Worm (Caenorhabditis elegans) whole organism, L4 larva: ENCODE measurements around the gene nas-8.

ENCODE experiments used
- D1046.2 ChIP-seq: fragments of 200-800 bp; sonication (Bioruptor generic); IDR thresholded peaks from 2 replicates; pipeline ENCODE4 v1.3.6; 2022; ENCODE audit warnings: missing genetic modification characterization, missing compliant biosample characterization
- F37D6.2 ChIP-seq: sonication (generic microtip); optimal IDR thresholded peaks from 2 replicates; lab custom pipeline; 2016; ENCODE audit warnings: mild to moderate bottlenecking, missing genetic modification characterization, missing compliant biosample characterization
- F44E2.7 ChIP-seq: fragments of 200-800 bp; sonication (Bioruptor generic); IDR thresholded peaks from 2 replicates; pipeline ENCODE4 v2.1.2; 2022; ENCODE audit warnings: missing genetic modification characterization, missing compliant biosample characterization
- T26A8.4 ChIP-seq: fragments of 200-800 bp; sonication (Bioruptor generic); IDR thresholded peaks from 2 replicates; pipeline ENCODE4 v1.3.6; 2022; ENCODE audit warnings: missing genetic modification characterization, missing compliant biosample characterization
- Y48G9A.11 ChIP-seq: fragments of 200-800 bp; sonication (Bioruptor generic); IDR thresholded peaks from 2 replicates; pipeline ENCODE4 v1.3.6; 2022; ENCODE audit warnings: missing genetic modification reagents, missing genetic modification characterization, missing compliant biosample characterization
- Y75B8A.6 ChIP-seq: fragments of 200-800 bp; sonication (Bioruptor generic); IDR thresholded peaks from 2 replicates; pipeline ENCODE4 v1.3.6; 2022; ENCODE audit warnings: missing genetic modification reagents, missing genetic modification characterization, missing compliant biosample characterization
- aha-1 ChIP-seq: fragments of 150-350 bp; peaks from one replicate; lab custom pipeline; 2014; ENCODE audit warnings: missing biosample characterization, missing genetic modification characterization
- ama-1 ChIP-seq: fragments of 150-350 bp; optimal IDR thresholded peaks from 2 replicates; lab custom pipeline; 2014; ENCODE audit warnings: inconsistent platforms, mixed read lengths
- attf-4 ChIP-seq: sonication (generic microtip); optimal IDR thresholded peaks from 3 replicates; lab custom pipeline; 2017; ENCODE audit warnings: missing biosample characterization, missing genetic modification characterization
- ceh-28 ChIP-seq: fragments of 150-350 bp; optimal IDR thresholded peaks from 2 replicates; lab custom pipeline; 2014; ENCODE audit warnings: missing biosample characterization, missing genetic modification reagents, missing genetic modification characterization
- ceh-32 ChIP-seq: sonication (generic microtip); optimal IDR thresholded peaks from 2 replicates; lab custom pipeline; 2016; ENCODE audit warnings: mild to moderate bottlenecking, missing genetic modification characterization, missing compliant biosample characterization; ENCODE audit not compliant: poor library complexity
- cey-2 ChIP-seq: sonication (generic microtip); optimal IDR thresholded peaks from 3 replicates; lab custom pipeline; 2017; ENCODE audit warnings: missing genetic modification characterization, mild to moderate bottlenecking, missing compliant biosample characterization, antibody characterized with exemption, borderline replicate concordance; ENCODE audit not compliant: insufficient read depth
- daf-16 ChIP-seq, 3 experiments: sonication (generic microtip); optimal IDR thresholded peaks; 2 replicates each; lab custom pipeline; 2016 to 2017; ENCODE audit warnings: missing genetic modification characterization in 3 of 3, missing genetic modification reagents in 3 of 3, mild to moderate bottlenecking in 2 of 3, missing compliant biosample characterization in 2 of 3, missing biosample characterization in 1 of 3, moderate library complexity in 1 of 3
- daf-19 ChIP-seq: fragments of 200-800 bp; sonication (Bioruptor generic); conservative IDR thresholded peaks from 2 replicates; pipeline ENCODE4 v1.3.6; 2022; ENCODE audit warnings: missing genetic modification characterization, missing compliant biosample characterization
- dmd-6 ChIP-seq: fragments of 200-800 bp; sonication (Bioruptor generic); IDR thresholded peaks from 2 replicates; pipeline ENCODE4 v1.3.6; 2022; ENCODE audit warnings: missing genetic modification reagents, missing genetic modification characterization, missing compliant biosample characterization
- dmd-9 ChIP-seq: fragments of 200-800 bp; sonication (Bioruptor generic); IDR thresholded peaks from 2 replicates; pipeline ENCODE4 v1.3.6; 2022; ENCODE audit warnings: missing genetic modification reagents, missing genetic modification characterization, missing compliant biosample characterization
- dpl-1 ChIP-seq: fragments of 150-350 bp; optimal IDR thresholded peaks from 2 replicates; lab custom pipeline; 2014; ENCODE audit warnings: missing biosample characterization, missing genetic modification reagents, missing genetic modification characterization
- dve-1 ChIP-seq: sonication (generic microtip); optimal IDR thresholded peaks from 2 replicates; lab custom pipeline; 2017; ENCODE audit warnings: antibody characterized with exemption, mild to moderate bottlenecking, missing genetic modification characterization, missing compliant biosample characterization; ENCODE audit not compliant: insufficient read depth
- fkh-10 ChIP-seq: fragments of 150-350 bp; optimal IDR thresholded peaks from 2 replicates; lab custom pipeline; 2014; ENCODE audit warnings: missing biosample characterization, missing genetic modification reagents, missing genetic modification characterization
- hif-1 ChIP-seq, 2 experiments: sonication (generic microtip); optimal IDR thresholded peaks; 2 replicates each; lab custom pipeline; 2016 to 2017; ENCODE audit warnings: missing compliant biosample characterization in 2 of 2, missing genetic modification characterization in 2 of 2, missing genetic modification reagents in 2 of 2, missing genotype in 2 of 2, mild to moderate bottlenecking in 1 of 2
- hlh-30 ChIP-seq: sonication (generic microtip); optimal IDR thresholded peaks from 2 replicates; lab custom pipeline; 2017; ENCODE audit warnings: antibody characterized with exemption, mild to moderate bottlenecking, missing genetic modification characterization, missing compliant biosample characterization; ENCODE audit not compliant: insufficient read depth
- jun-1 ChIP-seq: fragments of 150-350 bp; optimal IDR thresholded peaks from 2 replicates; lab custom pipeline; 2014; ENCODE audit warnings: missing biosample characterization, missing genetic modification reagents, missing genetic modification characterization
- lin-29 ChIP-seq: fragments of 200-800 bp; sonication (Bioruptor generic); IDR thresholded peaks from 2 replicates; pipeline ENCODE4 v1.3.6; 2022; ENCODE audit warnings: missing genetic modification reagents, missing genetic modification characterization, missing compliant biosample characterization
- lsy-2 ChIP-seq, 2 experiments: fragments of 150-350 bp in 1 of 2; sonication (generic microtip) in 1 of 2; optimal IDR thresholded peaks; 2 replicates each; lab custom pipeline; 2014 to 2017; ENCODE audit warnings: missing biosample characterization in 2 of 2, missing genetic modification characterization in 2 of 2
- madf-5 ChIP-seq, 2 experiments: fragments of 200-800 bp; sonication (Bioruptor generic); IDR thresholded peaks; 2 replicates each; pipeline ENCODE4 v1.3.6; 2022; ENCODE audit warnings: missing compliant biosample characterization in 2 of 2, missing genetic modification characterization in 2 of 2
- madf-9 ChIP-seq: fragments of 200-800 bp; sonication (Bioruptor generic); conservative IDR thresholded peaks from 2 replicates; pipeline ENCODE4 v1.3.6; 2022; ENCODE audit warnings: missing genetic modification reagents, missing genetic modification characterization, missing compliant biosample characterization
- mes-2 ChIP-seq: sonication (generic microtip); optimal IDR thresholded peaks from 2 replicates; lab custom pipeline; 2016; ENCODE audit warnings: missing genotype, mild to moderate bottlenecking, missing genetic modification characterization, missing compliant biosample characterization; ENCODE audit not compliant: poor library complexity, severe bottlenecking
- mxl-3 ChIP-seq: fragments of 200-800 bp; sonication (Bioruptor generic); optimal IDR thresholded peaks from 2 replicates; lab custom pipeline; 2018; ENCODE audit warnings: mild to moderate bottlenecking, missing genetic modification characterization, missing compliant biosample characterization
- nhr-28 ChIP-seq: fragments of 150-350 bp; optimal IDR thresholded peaks from 2 replicates; lab custom pipeline; 2014; ENCODE audit warnings: missing biosample characterization, missing genetic modification characterization
- nhr-41 ChIP-seq: fragments of 200-800 bp; sonication (Bioruptor generic); IDR thresholded peaks from 2 replicates; pipeline ENCODE4 v1.3.6; 2022; ENCODE audit warnings: missing genetic modification reagents, missing genetic modification characterization, missing compliant biosample characterization
- rbr-2 ChIP-seq: sonication (generic microtip); optimal IDR thresholded peaks from 2 replicates; lab custom pipeline; 2016; ENCODE audit warnings: missing genotype, missing genetic modification characterization, missing compliant biosample characterization
- set-16 ChIP-seq: fragments of 200-800 bp; sonication (Bioruptor generic); IDR thresholded peaks from 2 replicates; pipeline ENCODE4 v1.3.6; 2022; ENCODE audit warnings: missing genetic modification reagents, missing genetic modification characterization, missing compliant biosample characterization
- snpc-1.2 ChIP-seq: fragments of 200-800 bp; sonication (Bioruptor generic); IDR thresholded peaks from 2 replicates; pipeline ENCODE4 v1.3.6; 2022; ENCODE audit warnings: missing genetic modification reagents, missing genetic modification characterization, missing compliant biosample characterization
- snpc-4 ChIP-seq: fragments of 150-350 bp; optimal IDR thresholded peaks from 2 replicates; lab custom pipeline; 2014; ENCODE audit warnings: missing biosample characterization, missing genetic modification characterization
- unc-39 ChIP-seq: sonication (generic microtip); optimal IDR thresholded peaks from 2 replicates; lab custom pipeline; 2017; ENCODE audit warnings: missing biosample characterization, missing genetic modification characterization
- unc-62 ChIP-seq, 3 experiments: fragments of 150-350 bp in 1 of 3; sonication (generic microtip); optimal IDR thresholded peaks in 2 of 3; peaks in 1 of 3; 1 replicate in 1 of 3; 2 replicates in 2 of 3; lab custom pipeline; 2014 to 2017; ENCODE audit warnings: missing biosample characterization in 3 of 3, missing genetic modification characterization in 3 of 3, missing genetic modification reagents in 3 of 3, missing genotype in 1 of 3
- zip-11 ChIP-seq: fragments of 200-800 bp; sonication (Bioruptor generic); IDR thresholded peaks from 2 replicates; pipeline ENCODE4 v1.3.6; 2022; ENCODE audit warnings: missing genetic modification characterization, missing compliant biosample characterization

Gene nas-8

ce11 chrIV:7121313-7122055 lies 6.8 kb downstream of the nas-8 start, which contains the start of the genes C34D4.10 and str-48:
Gene C34D4.10, minus strand, starts transcription at chrIV:7121413.
Gene str-48, plus strand, starts transcription at chrIV:7122005.
- TF ChIP-seq madf-9 (GFP tag; lab: Robert Waterston, UW) = no peak
- no peak for TF ChIP-seq snpc-1.2 (GFP tag; lab: Robert Waterston, UW)

ce11 chrIV:7131780-7132179 lies 17.1 kb downstream of the nas-8 start, which contains the start of gene grsp-3:
Gene grsp-3, minus strand, starts transcription at chrIV:7131928.
- TF ChIP-seq zip-11 = no peak
- peak; percentile 72 for TF ChIP-seq hlh-30
- TF ChIP-seq nhr-28 (tag; lab: Kevin White, UChicago) = peak; percentile 46
- TF ChIP-seq unc-39 = no peak

ce11 chrIV:7133140-7133539 lies 18.4 kb downstream of the nas-8 start, which contains the start of gene cyn-12:
Gene cyn-12, minus strand, starts transcription at chrIV:7133217.
- TF ChIP-seq dpl-1 (GFP tag; lab: Kevin White, UChicago) = peak; percentile 33
- peak; percentile 11 for TF ChIP-seq ama-1 (lab: Kevin White, UChicago)
- peak; percentile 7 for TF ChIP-seq dve-1
- no peak for TF ChIP-seq cey-2 (tag; lab: Kevin White, UChicago)
- no peak for TF ChIP-seq attf-4 (tag; lab: Kevin White, UChicago)
- TF ChIP-seq ceh-32 = no peak
- TF ChIP-seq F44E2.7 (GFP tag; lab: Robert Waterston, UW) = no peak
- no peak for TF ChIP-seq Y48G9A.11 (GFP tag; lab: Robert Waterston, UW)
- TF ChIP-seq dmd-6 = no peak
- no peak for TF ChIP-seq snpc-4 (tag; lab: Kevin White, UChicago)
- TF ChIP-seq nhr-41 (GFP tag; lab: Robert Waterston, UW) = no peak
- TF ChIP-seq lsy-2 (tag; optimal IDR thresholded peaks at IDR 0.05; lab: Kevin White, UChicago) = peak in 1 of 2 experiments; percentile 43
- TF ChIP-seq mxl-3 (GFP tag; lab: Kevin White, UChicago) = no peak
- no peak for TF ChIP-seq ceh-28 (tag; lab: Kevin White, UChicago)
- TF ChIP-seq daf-19 (GFP tag; lab: Robert Waterston, UW) = no peak
- peak; percentile 52 for TF ChIP-seq mes-2
- TF ChIP-seq daf-16 (GFP tag; optimal IDR thresholded peaks at IDR 0.05; lab: Kevin White, UChicago) = no peak
- no peak for TF ChIP-seq daf-16 (tag; optimal IDR thresholded peaks at IDR 0.05; lab: Kevin White, UChicago)
- no peak for TF ChIP-seq lin-29
- peak in 1 of 2 experiments; percentile 61 for TF ChIP-seq unc-62 (GFP tag; optimal IDR thresholded peaks at IDR 0.05 in 1 of 2; lab: Kevin White, UChicago)
- TF ChIP-seq unc-62 (tag; optimal IDR thresholded peaks at IDR 0.05; lab: Kevin White, UChicago) = no peak
- TF ChIP-seq, all 104 proteins: peak for 6

ce11 chrIV:7133983-7134382 lies 19.3 kb downstream of the nas-8 start, which contains the start of gene mutd-1:
Gene mutd-1, minus strand, starts transcription at chrIV:7134083.
- TF ChIP-seq hif-1 (tag; optimal IDR thresholded peaks at IDR 0.05; lab: Kevin White, UChicago) = no peak
- TF ChIP-seq D1046.2 (GFP tag; lab: Robert Waterston, UW) = no peak
- TF ChIP-seq T26A8.4 = no peak
- no peak for TF ChIP-seq Y75B8A.6
- TF ChIP-seq hlh-30 = no peak
- TF ChIP-seq F37D6.2 = no peak
- no peak for TF ChIP-seq dmd-9 (GFP tag; lab: Robert Waterston, UW)
- TF ChIP-seq fkh-10 = no peak
- no peak for TF ChIP-seq set-16 (GFP tag; lab: Robert Waterston, UW)
- TF ChIP-seq jun-1 = no peak
- peak; percentile 1 for TF ChIP-seq aha-1 (tag; lab: Kevin White, UChicago)
- no peak for TF ChIP-seq rbr-2 (tag; lab: Kevin White, UChicago)
- no peak for TF ChIP-seq nhr-28 (tag; lab: Kevin White, UChicago)
- peak in 1 of 2 experiments; percentile 6 for TF ChIP-seq lsy-2 (tag; optimal IDR thresholded peaks at IDR 0.05; lab: Kevin White, UChicago)
- no peak for TF ChIP-seq madf-5 (GFP tag; IDR thresholded peaks at IDR 0.05; lab: Robert Waterston, UW)
